Fruit fly (Drosophila melanogaster) whole organism, adult: ENCODE results near the gene CG5623.

Experiments
- CG12768 ChIP-seq: fragments of 200-800 bp; sonication (Bioruptor generic); optimal IDR thresholded peaks from 2 replicates; lab custom pipeline; 2017; ENCODE audit warnings: missing biosample characterization, missing genetic modification characterization, mild to moderate bottlenecking, moderate library complexity, missing genetic modification reagents
- CG1620 ChIP-seq: fragments of 200-800 bp; sonication (Bioruptor generic); optimal IDR thresholded peaks from 2 replicates; lab custom pipeline; 2016; ENCODE audit warnings: missing biosample characterization, missing genetic modification characterization
- CG33017 ChIP-seq: fragments of 200-800 bp; sonication (Bioruptor generic); optimal IDR thresholded peaks from 2 replicates; lab custom pipeline; 2018; ENCODE audit warnings: missing biosample characterization, mild to moderate bottlenecking, missing genetic modification characterization, moderate library complexity
- CG7101 ChIP-seq: fragments of 200-800 bp; sonication (Bioruptor generic); optimal IDR thresholded peaks from 2 replicates; lab custom pipeline; 2018; ENCODE audit warnings: missing biosample characterization, mild to moderate bottlenecking, missing genetic modification characterization, moderate library complexity
- kay ChIP-seq: fragments of 200-800 bp; sonication (Bioruptor generic); peaks from one replicate; lab custom pipeline; 2016; ENCODE audit warnings: missing biosample characterization, missing genetic modification characterization, borderline replicate concordance
- toe ChIP-seq: fragments of 200-800 bp; sonication (Bioruptor generic); optimal IDR thresholded peaks from 2 replicates; lab custom pipeline; 2016; ENCODE audit warnings: missing biosample characterization, missing genetic modification characterization

- TF ChIP-seq kay (GFP tag; lab: Kevin White, UChicago) (no peak), CG1620 (GFP tag; lab: Kevin White, UChicago) (no peak), toe (GFP tag; lab: Kevin White, UChicago) (no peak), CG33017 (tag; lab: Kevin White, UChicago) (no peak), CG7101 (tag; lab: Kevin White, UChicago) (no peak), CG12768 (GFP tag; lab: Kevin White, UChicago) (no peak)
These were observed 8.0 kb upstream of the CG5623 start, which contains the start of gene CG45207 for dm6 chr3R:15775242-15775641.
